Worm (Caenorhabditis elegans): ENCODE data around the gene K01C8.2.

K01C8.2 gene

DNA sequence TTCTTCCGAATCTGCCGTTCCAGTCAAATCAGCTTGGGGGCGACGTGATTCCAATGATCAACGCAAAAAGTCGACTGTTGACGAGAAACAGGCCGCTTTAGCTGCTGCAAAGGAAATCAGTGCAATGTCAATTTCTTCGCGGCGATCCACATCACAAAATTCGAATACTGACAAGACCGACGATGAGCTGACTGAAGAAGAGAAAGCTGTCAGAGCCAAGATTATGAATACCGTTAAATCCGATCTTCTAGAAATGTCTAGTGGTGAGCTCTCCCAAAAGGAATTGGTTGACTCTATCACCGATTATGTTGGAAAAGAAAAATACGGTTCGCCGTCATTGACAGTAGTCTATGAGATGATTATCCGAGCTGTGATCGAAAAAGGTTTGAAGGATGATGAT lies 49.0 kb downstream of the K01C8.2 start:
- no peak for TF ChIP-seq unc-62 (GFP tag; optimal IDR thresholded peaks at IDR 0.05)

DNA sequence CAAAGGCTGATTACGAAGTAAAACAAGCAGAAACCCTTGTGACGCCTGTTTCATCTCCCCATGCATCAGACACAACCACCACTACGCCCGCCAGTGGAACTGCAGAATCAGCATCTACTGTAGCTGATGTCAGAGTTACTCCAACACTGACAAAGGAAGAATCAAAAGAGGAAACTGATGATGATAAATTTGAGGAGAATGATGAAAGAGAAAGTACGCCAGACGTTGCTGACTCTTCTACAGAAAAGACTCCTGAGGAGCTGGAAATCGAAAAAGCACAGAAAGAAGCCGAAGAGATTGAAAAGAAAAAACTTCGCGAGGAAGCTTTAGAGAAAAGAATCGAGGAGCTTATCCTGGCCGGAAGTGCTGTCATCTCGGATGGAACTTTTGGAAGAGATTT lies 51.0 kb downstream of the K01C8.2 start:
- TF ChIP-seq unc-62 (GFP tag; optimal IDR thresholded peaks at IDR 0.05), result no peak

All from whole organism, dauer.